Worm (Caenorhabditis elegans) whole organism, mixed stage, embryonic: Measurements from ENCODE around the gene oac-21.

Experiments
- M03D4.4 ChIP-seq: sonication (generic microtip); optimal IDR thresholded peaks from 2 replicates; lab custom pipeline; 2017; ENCODE audit warnings: mild to moderate bottlenecking, missing genetic modification characterization, missing compliant biosample characterization
- bed-3 ChIP-seq: fragments of 200-800 bp; sonication (Bioruptor generic); optimal IDR thresholded peaks from 3 replicates; lab custom pipeline; 2018; ENCODE audit warnings: mild to moderate bottlenecking, missing genetic modification characterization, moderate library complexity, missing compliant biosample characterization
- blmp-1 ChIP-seq: fragments of 150-350 bp; optimal IDR thresholded peaks from 2 replicates; lab custom pipeline; 2014; ENCODE audit warnings: missing biosample characterization, missing genetic modification characterization
- ceh-39 ChIP-seq: fragments of 150-350 bp; optimal IDR thresholded peaks from 2 replicates; lab custom pipeline; 2014; ENCODE audit warnings: missing biosample characterization, missing genetic modification characterization
- ceh-43 ChIP-seq: fragments of 200-800 bp; sonication (Bioruptor generic); optimal IDR thresholded peaks from 2 replicates; lab custom pipeline; 2018; ENCODE audit warnings: mild to moderate bottlenecking, missing genetic modification characterization, moderate library complexity, missing compliant biosample characterization
- ces-1 ChIP-seq: fragments of 150-350 bp; optimal IDR thresholded peaks from 2 replicates; lab custom pipeline; 2014; ENCODE audit warnings: missing biosample characterization, missing genetic modification reagents, missing genetic modification characterization
- cnd-1 ChIP-seq: fragments of 200-800 bp; sonication (Bioruptor generic); optimal IDR thresholded peaks from 2 replicates; lab custom pipeline; 2018; ENCODE audit warnings: mild to moderate bottlenecking, missing genetic modification characterization, missing compliant biosample characterization
- drap-1 ChIP-seq: fragments of 200-800 bp; sonication (Bioruptor generic); optimal IDR thresholded peaks from 3 replicates; lab custom pipeline; 2018; ENCODE audit warnings: mild to moderate bottlenecking, missing genetic modification characterization, missing compliant biosample characterization
- elt-1 ChIP-seq: sonication (generic microtip); optimal IDR thresholded peaks from 2 replicates; lab custom pipeline; 2017; ENCODE audit warnings: missing genetic modification characterization, mild to moderate bottlenecking, missing compliant biosample characterization, antibody characterized with exemption, moderate library complexity, borderline replicate concordance; ENCODE audit not compliant: insufficient read depth
- flh-1 ChIP-seq: fragments of 200-800 bp; sonication (Bioruptor generic); optimal IDR thresholded peaks from 2 replicates; lab custom pipeline; 2018; ENCODE audit warnings: mild to moderate bottlenecking, missing genetic modification characterization, moderate library complexity, missing compliant biosample characterization
- ham-2 ChIP-seq: fragments of 200-800 bp; sonication (Bioruptor generic); optimal IDR thresholded peaks from 2 replicates; lab custom pipeline; 2018; ENCODE audit warnings: mild to moderate bottlenecking, missing genetic modification characterization, missing compliant biosample characterization
- hlh-1 ChIP-seq: fragments of 150-350 bp; optimal IDR thresholded peaks from 2 replicates; lab custom pipeline; 2014; ENCODE audit warnings: missing biosample characterization, missing genetic modification reagents, missing genetic modification characterization
- lin-13 ChIP-seq: fragments of 150-350 bp; optimal IDR thresholded peaks from 2 replicates; lab custom pipeline; 2014; ENCODE audit warnings: missing biosample characterization, missing genetic modification characterization
- lin-32 ChIP-seq: fragments of 200-800 bp; sonication (Bioruptor generic); optimal IDR thresholded peaks from 2 replicates; lab custom pipeline; 2018; ENCODE audit warnings: mild to moderate bottlenecking, missing genetic modification characterization, missing compliant biosample characterization
- lsy-2 ChIP-seq: fragments of 150-350 bp; optimal IDR thresholded peaks from 2 replicates; lab custom pipeline; 2014; ENCODE audit warnings: missing biosample characterization, missing genetic modification characterization
- mls-2 ChIP-seq: sonication (generic microtip); optimal IDR thresholded peaks from 2 replicates; lab custom pipeline; 2016; ENCODE audit warnings: mild to moderate bottlenecking, missing genetic modification characterization, moderate library complexity, missing compliant biosample characterization
- nhr-12 ChIP-seq: fragments of 150-350 bp; optimal IDR thresholded peaks from 2 replicates; lab custom pipeline; 2014; ENCODE audit warnings: missing biosample characterization, missing genetic modification characterization
- nhr-2 ChIP-seq: fragments of 150-350 bp; optimal IDR thresholded peaks from 2 replicates; lab custom pipeline; 2014; ENCODE audit warnings: missing biosample characterization, missing genetic modification characterization
- nhr-237 ChIP-seq: fragments of 150-350 bp; optimal IDR thresholded peaks from 2 replicates; lab custom pipeline; 2014; ENCODE audit warnings: missing biosample characterization, missing genetic modification characterization
- nhr-76 ChIP-seq: sonication (generic microtip); optimal IDR thresholded peaks from 2 replicates; lab custom pipeline; 2017; ENCODE audit warnings: missing biosample characterization, missing genetic modification characterization
- pha-4 ChIP-seq: fragments of 150-350 bp; optimal IDR thresholded peaks from 2 replicates; lab custom pipeline; 2018; ENCODE audit warnings: missing biosample characterization, missing genetic modification reagents, missing genetic modification characterization
- sem-2 ChIP-seq: fragments of 200-800 bp; sonication (Bioruptor generic); optimal IDR thresholded peaks from 2 replicates; lab custom pipeline; 2018; ENCODE audit warnings: mild to moderate bottlenecking, missing genetic modification characterization, missing compliant biosample characterization
- snpc-4 ChIP-seq: fragments of 150-350 bp; optimal IDR thresholded peaks from 2 replicates; lab custom pipeline; 2014; ENCODE audit warnings: missing biosample characterization, missing genetic modification characterization
- tbx-8 ChIP-seq: fragments of 200-800 bp; sonication (Bioruptor generic); optimal IDR thresholded peaks from 2 replicates; lab custom pipeline; 2018; ENCODE audit warnings: mild to moderate bottlenecking, missing genetic modification characterization, moderate library complexity, missing compliant biosample characterization
- unc-120 ChIP-seq: sonication (generic microtip); optimal IDR thresholded peaks from 2 replicates; lab custom pipeline; 2017; ENCODE audit warnings: missing genetic modification characterization, missing compliant biosample characterization; ENCODE audit not compliant: poor library complexity, severe bottlenecking
- unc-39 ChIP-seq: fragments of 150-350 bp; optimal IDR thresholded peaks from 2 replicates; lab custom pipeline; 2014; ENCODE audit warnings: missing biosample characterization, missing genetic modification characterization
- unc-62 ChIP-seq: fragments of 150-350 bp; optimal IDR thresholded peaks from 2 replicates; lab custom pipeline; 2014; ENCODE audit warnings: missing biosample characterization, missing genetic modification reagents, missing genetic modification characterization
- zip-8 ChIP-seq: fragments of 150-350 bp; optimal IDR thresholded peaks from 2 replicates; lab custom pipeline; 2014; ENCODE audit warnings: missing biosample characterization, missing genetic modification characterization
- ztf-11 ChIP-seq: fragments of 150-350 bp; optimal IDR thresholded peaks from 2 replicates; lab custom pipeline; 2014; ENCODE audit warnings: missing biosample characterization, missing genetic modification characterization

Gene oac-21

ce11 chrIV:3876955-3877354 is 12.1 kb upstream of the oac-21 start:
- TF ChIP-seq mls-2 (no peak), ztf-11 (no peak), elt-1 (tag; lab: Kevin White, UChicago) (no peak), bed-3 (no peak), nhr-2 (tag; lab: Kevin White, UChicago) (no peak), hlh-1 (tag; lab: Kevin White, UChicago) (no peak), ham-2 (no peak)

DNA sequence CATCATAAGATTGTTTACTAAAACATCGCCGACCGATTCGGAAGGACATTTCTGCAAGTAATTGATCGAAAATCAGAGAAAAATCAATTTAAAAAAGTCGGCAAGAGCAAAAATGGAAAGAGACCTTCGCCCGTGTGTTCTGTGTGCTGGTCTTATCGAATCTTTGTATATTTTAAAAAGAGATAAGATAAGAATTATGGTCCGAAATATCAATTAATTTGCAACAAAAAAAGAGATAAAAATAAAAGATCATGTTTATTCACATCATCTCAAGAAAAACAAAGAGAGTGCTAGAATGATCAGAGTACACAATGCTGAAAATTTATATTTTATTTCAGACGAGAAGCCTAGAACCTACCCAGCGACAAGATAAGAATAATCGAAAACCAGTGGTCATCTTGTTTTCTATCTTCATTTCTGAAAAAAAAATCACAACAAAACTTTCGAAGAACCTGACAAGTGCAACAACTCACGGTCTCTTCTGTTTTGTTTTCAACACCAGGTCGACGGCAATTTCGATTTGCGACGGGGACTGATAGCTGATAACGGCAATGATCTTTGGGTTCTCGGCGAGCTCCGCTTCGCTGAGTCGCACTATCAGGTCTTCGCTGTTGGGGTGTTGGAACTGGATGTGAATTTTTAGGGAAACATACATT is 10.7 kb upstream of the oac-21 start, which contains the start of gene F37C4.6:
Gene F37C4.6 (minus strand): TSS at position 51 of the 656 bp plus-strand sequence.
- no peak for TF ChIP-seq sem-2 (GFP tag; lab: Kevin White, UChicago)
- no peak for TF ChIP-seq elt-1 (tag; lab: Kevin White, UChicago)
- TF ChIP-seq flh-1, result no peak
- TF ChIP-seq ztf-11, result no peak
- TF ChIP-seq ceh-39 (tag; lab: Kevin White, UChicago), result no peak
- TF ChIP-seq, all 35 proteins: peak for 0

- no peak for TF ChIP-seq nhr-12 (tag; lab: Kevin White, UChicago)
- TF ChIP-seq drap-1 (GFP tag; lab: Kevin White, UChicago), result no peak
- no peak for TF ChIP-seq lin-32 (GFP tag; lab: Kevin White, UChicago)
- no peak for TF ChIP-seq hlh-1 (tag; lab: Kevin White, UChicago)
- TF ChIP-seq ham-2, result no peak
- TF ChIP-seq ces-1 (GFP tag; lab: Kevin White, UChicago), result no peak
- TF ChIP-seq cnd-1 (tag; lab: Kevin White, UChicago), result no peak
- TF ChIP-seq ceh-39 (tag; lab: Kevin White, UChicago), result no peak
- TF ChIP-seq zip-8 (tag; lab: Kevin White, UChicago), result no peak
- no peak for TF ChIP-seq pha-4 (tag; lab: Kevin White, UChicago)
- no peak for TF ChIP-seq ceh-43 (GFP tag; lab: Kevin White, UChicago)
- TF ChIP-seq lin-13 (tag; lab: Kevin White, UChicago), result no peak
- no peak for TF ChIP-seq tbx-8
- no peak for TF ChIP-seq snpc-4 (tag; lab: Kevin White, UChicago)
- no peak for TF ChIP-seq nhr-76 (tag; lab: Kevin White, UChicago)
- TF ChIP-seq mls-2, result no peak
- no peak for TF ChIP-seq sem-2 (GFP tag; lab: Kevin White, UChicago)
- no peak for TF ChIP-seq unc-39 (tag; lab: Kevin White, UChicago)
These were observed 7.9 kb upstream of the oac-21 start, which contains the start of the genes F37C4.8 and oac-23 for ce11 chrIV:3881119-3881518. Gene F37C4.8, minus strand, starts transcription at chrIV:3881219. Gene oac-23, plus strand, starts transcription at chrIV:3881441.

DNA sequence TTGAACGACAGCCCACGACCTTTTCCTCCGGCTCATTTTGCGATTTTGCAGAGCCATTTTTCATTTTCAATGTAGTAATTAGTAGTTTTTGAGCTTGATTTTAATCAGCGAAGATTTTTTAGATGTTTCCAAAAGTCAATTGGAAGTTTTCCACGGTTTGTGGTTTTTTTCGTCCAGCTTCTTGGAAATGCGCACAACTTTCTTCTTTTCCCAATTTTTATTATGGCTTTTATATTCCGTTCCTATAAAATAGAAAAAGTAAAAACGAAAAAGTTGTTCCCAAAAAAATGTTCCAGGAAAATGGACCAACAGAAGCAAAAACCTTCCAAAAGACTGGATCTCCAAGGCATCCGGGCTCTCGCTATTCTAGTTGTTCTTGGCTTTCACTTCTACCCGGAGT is 3.7 kb upstream of the oac-21 start, which contains the start of gene oac-22:
Gene oac-22 (plus strand): TSS at position 301 of the 400 bp plus-strand sequence.
- no peak for TF ChIP-seq nhr-2 (tag; lab: Kevin White, UChicago)

DNA sequence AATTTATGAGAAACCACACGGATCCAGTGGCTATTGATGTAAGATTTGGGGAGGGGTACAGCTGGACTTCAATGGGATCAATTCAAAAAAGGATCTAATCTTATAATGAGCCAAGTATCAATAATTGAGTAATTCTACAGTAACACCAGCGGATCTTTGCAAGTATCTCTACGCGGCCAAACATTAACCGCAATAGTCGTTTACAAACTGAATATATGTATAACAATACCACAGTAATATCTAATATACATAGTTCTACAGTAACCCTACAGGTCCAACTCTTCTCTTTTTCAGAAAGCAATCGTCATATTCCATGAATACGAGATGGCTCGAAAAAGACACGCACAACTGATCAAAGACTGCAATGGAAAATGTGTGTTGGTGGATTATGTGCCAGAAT is 3.0 kb downstream of the oac-21 start, which contains the start of gene F56D6.9:
Gene F56D6.9 (plus strand): TSS at position 301 of the 400 bp plus-strand sequence.
- TF ChIP-seq drap-1 (GFP tag; lab: Kevin White, UChicago), result no peak
- no peak for TF ChIP-seq bed-3
- no peak for TF ChIP-seq ham-2
- no peak for TF ChIP-seq ces-1 (GFP tag; lab: Kevin White, UChicago)
- TF ChIP-seq unc-120 (tag; lab: Kevin White, UChicago), result no peak
- no peak for TF ChIP-seq ceh-39 (tag; lab: Kevin White, UChicago)

- TF ChIP-seq lin-13 (tag; lab: Kevin White, UChicago) (no peak), elt-1 (tag; lab: Kevin White, UChicago) (no peak), bed-3 (no peak), lin-32 (GFP tag; lab: Kevin White, UChicago) (no peak), blmp-1 (tag; lab: Kevin White, UChicago) (no peak), sem-2 (GFP tag; lab: Kevin White, UChicago) (no peak), flh-1 (no peak), nhr-2 (tag; lab: Kevin White, UChicago) (no peak), unc-62 (GFP tag; lab: Kevin White, UChicago) (no peak), cnd-1 (tag; lab: Kevin White, UChicago) (no peak), ceh-39 (tag; lab: Kevin White, UChicago) (no peak), hlh-1 (tag; lab: Kevin White, UChicago) (no peak), ham-2 (no peak), M03D4.4 (tag; lab: Kevin White, UChicago) (no peak), mls-2 (no peak), lsy-2 (no peak), nhr-237 (tag; lab: Kevin White, UChicago) (no peak), pha-4 (tag; lab: Kevin White, UChicago) (no peak)
These were observed 5.0 kb downstream of the oac-21 start, which contains the start of gene F56D6.8 for ce11 chrIV:3894004-3894480. Gene F56D6.8, minus strand, starts transcription at chrIV:3894430.
